Worm (Caenorhabditis elegans) whole organism, young adult: ENCODE measurements around the gene gldi-7.

ENCODE experiments used
- B0019.2 ChIP-seq: fragments of 200-800 bp; sonication (Bioruptor generic); conservative IDR thresholded peaks from 2 replicates; pipeline ENCODE4 v1.3.6; 2022; ENCODE audit warnings: missing genetic modification reagents, missing genetic modification characterization, missing compliant biosample characterization
- F49E8.2 ChIP-seq: sonication (generic microtip); optimal IDR thresholded peaks from 3 replicates; lab custom pipeline; 2017; ENCODE audit warnings: missing genetic modification characterization, mild to moderate bottlenecking, missing compliant biosample characterization, antibody characterized with exemption, moderate library complexity; ENCODE audit not compliant: insufficient read depth
- Y56A3A.18 ChIP-seq: fragments of 200-800 bp; sonication (Bioruptor generic); IDR thresholded peaks from 2 replicates; pipeline ENCODE4 v1.3.6; 2022; ENCODE audit warnings: missing genetic modification reagents, missing genetic modification characterization, missing compliant biosample characterization
- Y95B8A.8 ChIP-seq: fragments of 200-800 bp; sonication (Bioruptor generic); IDR thresholded peaks from 2 replicates; pipeline ENCODE4 v1.3.6; 2022; ENCODE audit warnings: missing genetic modification reagents, missing genetic modification characterization, missing compliant biosample characterization
- aptf-2 ChIP-seq: fragments of 200-800 bp; sonication (Bioruptor generic); conservative IDR thresholded peaks from 2 replicates; pipeline ENCODE4 v1.3.6; 2022; ENCODE audit warnings: missing genetic modification reagents, missing genetic modification characterization, missing compliant biosample characterization
- attf-5 ChIP-seq: fragments of 200-800 bp; sonication (Bioruptor generic); optimal IDR thresholded peaks from 2 replicates; lab custom pipeline; 2018; ENCODE audit warnings: mild to moderate bottlenecking, missing genetic modification characterization, missing compliant biosample characterization
- attf-6 ChIP-seq: fragments of 200-800 bp; sonication (Bioruptor generic); IDR thresholded peaks from 2 replicates; pipeline ENCODE4 v1.3.6; 2022; ENCODE audit warnings: missing genetic modification reagents, missing genetic modification characterization, missing compliant biosample characterization
- bed-2 ChIP-seq: fragments of 200-800 bp; sonication (Bioruptor generic); IDR thresholded peaks from 2 replicates; pipeline ENCODE4 v1.3.6; 2022; ENCODE audit warnings: missing genetic modification reagents, missing genetic modification characterization, missing compliant biosample characterization
- cebp-1 ChIP-seq, 2 experiments: fragments of 200-800 bp in 1 of 2; sonication (Bioruptor generic) in 1 of 2; sonication (generic microtip) in 1 of 2; IDR thresholded peaks in 1 of 2; optimal IDR thresholded peaks in 1 of 2; 2 replicates each; pipeline versions ENCODE4 v1.3.6 to Lab custom; 2017 to 2022; ENCODE audit warnings: missing compliant biosample characterization in 2 of 2, missing genetic modification characterization in 2 of 2, mild to moderate bottlenecking in 1 of 2, missing genetic modification reagents in 1 of 2, moderate library complexity in 1 of 2
- ceh-79 ChIP-seq: sonication (generic microtip); optimal IDR thresholded peaks from 2 replicates; lab custom pipeline; 2017; ENCODE audit warnings: mild to moderate bottlenecking, missing genetic modification characterization, missing compliant biosample characterization
- ceh-91 ChIP-seq: fragments of 200-800 bp; sonication (Bioruptor generic); IDR thresholded peaks from 2 replicates; pipeline ENCODE4 v1.3.6; 2022; ENCODE audit warnings: missing genetic modification reagents, missing genetic modification characterization, missing compliant biosample characterization
- die-1 ChIP-seq: sonication (generic microtip); optimal IDR thresholded peaks from 2 replicates; lab custom pipeline; 2016; ENCODE audit warnings: missing genotype, mild to moderate bottlenecking, missing genetic modification characterization, missing compliant biosample characterization
- egrh-3 ChIP-seq: fragments of 200-800 bp; sonication (Bioruptor generic); IDR thresholded peaks from 2 replicates; pipeline ENCODE4 v1.3.6; 2022; ENCODE audit warnings: missing genetic modification reagents, missing genetic modification characterization, missing compliant biosample characterization
- ets-4 ChIP-seq: fragments of 200-800 bp; sonication (Bioruptor generic); optimal IDR thresholded peaks from 2 replicates; lab custom pipeline; 2018; ENCODE audit warnings: mild to moderate bottlenecking, missing genetic modification characterization, missing compliant biosample characterization
- hrde-1 ChIP-seq: sonication (generic microtip); optimal IDR thresholded peaks from 2 replicates; lab custom pipeline; 2016; ENCODE audit warnings: missing genetic modification characterization, mild to moderate bottlenecking, missing compliant biosample characterization, moderate library complexity, missing genotype, missing genetic modification reagents, borderline replicate concordance
- hsf-1 ChIP-seq: fragments of 200-800 bp; sonication (Bioruptor generic); IDR thresholded peaks from 2 replicates; pipeline ENCODE4 v1.3.6; 2022; ENCODE audit warnings: missing genetic modification reagents, missing genetic modification characterization, missing compliant biosample characterization
- lin-26 ChIP-seq: fragments of 200-800 bp; sonication (Bioruptor generic); IDR thresholded peaks from 2 replicates; pipeline ENCODE4 v1.3.6; 2022; ENCODE audit warnings: missing genetic modification reagents, missing genetic modification characterization, missing compliant biosample characterization
- madf-3 ChIP-seq: fragments of 200-800 bp; sonication (Bioruptor generic); IDR thresholded peaks from 2 replicates; pipeline ENCODE4 v1.3.6; 2022; ENCODE audit warnings: missing genetic modification reagents, missing genetic modification characterization, missing compliant biosample characterization
- madf-8 ChIP-seq: fragments of 200-800 bp; sonication (Bioruptor generic); conservative IDR thresholded peaks from 2 replicates; pipeline ENCODE4 v1.3.6; 2022; ENCODE audit warnings: missing genetic modification reagents, missing genetic modification characterization, missing compliant biosample characterization
- mel-28 ChIP-seq: sonication (generic microtip); optimal IDR thresholded peaks from 2 replicates; lab custom pipeline; 2016; ENCODE audit warnings: borderline replicate concordance, mild to moderate bottlenecking, missing genetic modification characterization, missing compliant biosample characterization
- mxl-1 ChIP-seq: sonication (generic microtip); optimal IDR thresholded peaks from 2 replicates; lab custom pipeline; 2016; ENCODE audit warnings: missing genetic modification characterization, missing compliant biosample characterization
- nhr-27 ChIP-seq: fragments of 200-800 bp; sonication (Bioruptor generic); optimal IDR thresholded peaks from 2 replicates; lab custom pipeline; 2018; ENCODE audit warnings: mild to moderate bottlenecking, missing genetic modification characterization, moderate library complexity, missing compliant biosample characterization
- nhr-80 ChIP-seq: sonication (generic microtip); optimal IDR thresholded peaks from 2 replicates; lab custom pipeline; 2016; ENCODE audit warnings: missing genetic modification characterization, missing compliant biosample characterization
- pbrm-1 ChIP-seq: fragments of 200-800 bp; sonication (Bioruptor generic); IDR thresholded peaks from 2 replicates; pipeline ENCODE4 v1.3.6; 2022; ENCODE audit warnings: missing genetic modification reagents, missing genetic modification characterization, missing compliant biosample characterization
- sptf-2 ChIP-seq: fragments of 200-800 bp; sonication (Bioruptor generic); optimal IDR thresholded peaks from 2 replicates; lab custom pipeline; 2018; ENCODE audit warnings: mild to moderate bottlenecking, missing genetic modification characterization, missing compliant biosample characterization
- ztf-25 ChIP-seq: fragments of 200-800 bp; sonication (Bioruptor generic); IDR thresholded peaks from 2 replicates; pipeline ENCODE4 v1.3.6; 2022; ENCODE audit warnings: missing genetic modification reagents, missing genetic modification characterization, missing compliant biosample characterization

Gene gldi-7

ce11 chrII:8515521-8515920 is 15.5 kb downstream of the gldi-7 start:
- TF ChIP-seq madf-8 (no peak), nhr-80 (tag; lab: Kevin White, UChicago) (peak; percentile 56), hsf-1 (GFP tag; lab: Robert Waterston, UW) (no peak), nhr-27 (tag; lab: Kevin White, UChicago) (no peak), cebp-1 (GFP tag; IDR thresholded peaks at IDR 0.05; lab: Robert Waterston, UW) (no peak), cebp-1 (tag; optimal IDR thresholded peaks at IDR 0.05; lab: Kevin White, UChicago) (peak; percentile 59)

DNA sequence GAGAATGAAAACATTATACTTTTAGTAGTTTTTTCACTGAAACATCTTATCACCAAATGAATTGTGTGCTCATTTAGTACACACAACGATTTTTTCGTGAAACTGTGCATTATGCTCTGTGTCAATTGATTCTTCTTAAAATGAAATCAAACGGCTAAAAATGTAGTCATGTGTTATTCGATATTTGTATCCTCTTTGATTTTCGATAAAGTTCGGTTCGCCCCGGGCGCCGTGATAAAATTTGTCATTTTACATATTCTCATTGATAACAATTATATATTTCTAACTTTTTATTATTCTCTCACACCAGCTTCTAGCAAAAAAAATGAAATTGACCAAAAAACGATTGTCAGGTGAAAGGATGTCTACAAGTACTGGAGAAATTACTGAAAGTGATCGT is 16.3 kb downstream of the gldi-7 start, which contains the start of gene ctg-2:
TSS of gene ctg-2 (plus strand) at position 326 of the 400 bp plus-strand sequence.
- TF ChIP-seq aptf-2 (GFP tag; lab: Robert Waterston, UW): no peak
- TF ChIP-seq ztf-25 (GFP tag; lab: Robert Waterston, UW): no peak
- no peak for TF ChIP-seq pbrm-1
- no peak for TF ChIP-seq attf-5 (GFP tag; lab: Kevin White, UChicago)
- TF ChIP-seq Y95B8A.8 (GFP tag; lab: Robert Waterston, UW): no peak
- no peak for TF ChIP-seq sptf-2 (GFP tag; lab: Kevin White, UChicago)
- TF ChIP-seq nhr-80 (tag; lab: Kevin White, UChicago): peak; percentile 78
- TF ChIP-seq, all 124 proteins: peak for 1

DNA sequence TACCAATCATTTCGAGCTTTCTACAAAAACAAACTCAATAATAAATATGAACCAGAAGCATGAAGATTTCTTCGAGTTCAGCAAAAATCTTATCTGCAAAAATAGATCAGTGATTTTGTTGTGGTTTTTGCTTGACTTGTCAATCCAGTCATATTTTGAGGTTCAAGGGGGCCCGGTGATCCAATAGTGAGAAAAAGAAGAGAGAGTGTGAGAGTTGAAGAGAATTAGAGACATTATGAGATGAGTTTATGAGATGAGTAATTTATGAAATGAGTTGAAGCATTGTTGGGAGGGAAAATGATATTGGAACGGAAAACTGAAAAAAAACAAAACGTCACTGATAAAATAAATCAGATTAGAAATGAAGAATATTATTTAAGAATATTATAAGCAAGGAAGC is 22.1 kb downstream of the gldi-7 start, which contains the start of gene T13H5.1:
TSS of gene T13H5.1 (minus strand) at position 101 of the 400 bp plus-strand sequence.
- TF ChIP-seq nhr-80 (tag; lab: Kevin White, UChicago) (no peak), ets-4 (GFP tag; lab: Kevin White, UChicago) (no peak), mxl-1 (tag; lab: Kevin White, UChicago) (no peak), attf-6 (GFP tag; lab: Robert Waterston, UW) (no peak), egrh-3 (GFP tag; lab: Robert Waterston, UW) (no peak), F49E8.2 (tag; lab: Kevin White, UChicago) (no peak), die-1 (tag; lab: Kevin White, UChicago) (no peak), ceh-91 (GFP tag; lab: Robert Waterston, UW) (no peak), ceh-79 (tag; lab: Kevin White, UChicago) (no peak), cebp-1 (GFP tag; IDR thresholded peaks at IDR 0.05; lab: Robert Waterston, UW) (no peak), cebp-1 (tag; optimal IDR thresholded peaks at IDR 0.05; lab: Kevin White, UChicago) (no peak)

DNA sequence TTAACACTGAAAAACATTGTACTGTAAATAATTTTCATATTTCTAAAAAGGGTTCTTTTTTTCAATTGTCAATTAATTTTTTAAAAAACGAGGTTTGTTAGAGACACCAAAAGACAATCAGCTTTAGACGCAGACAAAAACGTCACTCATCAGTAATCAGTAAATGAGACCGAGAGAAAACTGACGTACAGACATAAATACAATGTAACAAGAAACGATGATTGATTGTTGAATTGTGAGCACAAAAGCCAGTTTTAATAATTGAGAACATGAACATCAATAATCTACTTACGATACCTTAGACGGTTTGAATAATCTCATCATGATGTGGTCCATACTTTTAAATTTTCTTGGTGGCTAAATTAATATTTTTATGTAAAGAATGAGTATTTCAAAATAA is 24.3 kb downstream of the gldi-7 start:
- no peak for TF ChIP-seq madf-3 (GFP tag; lab: Robert Waterston, UW)
- peak; percentile 54 for TF ChIP-seq nhr-80 (tag; lab: Kevin White, UChicago)

DNA sequence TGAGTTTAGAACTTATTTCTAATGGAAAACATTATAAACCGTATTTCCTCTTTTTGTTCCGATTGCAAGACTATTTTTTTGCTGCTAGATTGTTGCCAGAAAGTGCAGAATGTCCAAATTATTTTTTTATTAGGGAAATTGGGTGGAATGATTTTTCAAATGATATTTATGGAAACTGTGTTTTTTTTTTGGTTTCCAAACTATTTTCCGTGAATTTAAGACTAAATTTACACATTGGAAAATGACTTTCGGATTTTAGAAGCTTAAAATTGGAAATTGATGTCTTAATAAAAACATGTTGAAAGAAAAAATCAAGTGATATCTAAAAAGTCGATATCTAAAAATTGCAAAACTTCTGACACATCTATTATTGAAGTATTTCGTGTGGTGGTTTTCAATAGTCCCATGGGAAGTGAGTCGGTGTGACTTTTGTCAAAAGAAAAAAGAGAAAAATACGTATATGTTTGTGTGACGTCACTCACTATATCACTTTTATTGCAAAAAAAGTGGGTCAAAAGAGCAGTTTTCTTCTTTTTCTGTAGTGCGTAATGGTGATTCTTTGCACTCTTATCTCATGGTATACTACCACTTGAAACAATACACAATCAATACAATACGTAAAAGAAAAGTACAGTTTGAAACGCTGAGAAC is 26.8 kb downstream of the gldi-7 start:
- TF ChIP-seq B0019.2 (GFP tag; lab: Robert Waterston, UW) (no peak), Y56A3A.18 (GFP tag; lab: Robert Waterston, UW) (no peak), mel-28 (tag; lab: Kevin White, UChicago) (no peak)

- TF ChIP-seq egrh-3 (GFP tag; lab: Robert Waterston, UW) (no peak), die-1 (tag; lab: Kevin White, UChicago) (no peak), hrde-1 (tag; lab: Kevin White, UChicago) (no peak), cebp-1 (GFP tag; IDR thresholded peaks at IDR 0.05; lab: Robert Waterston, UW) (no peak), cebp-1 (tag; optimal IDR thresholded peaks at IDR 0.05; lab: Kevin White, UChicago) (peak; percentile 11), lin-26 (GFP tag; lab: Robert Waterston, UW) (no peak), bed-2 (GFP tag; lab: Robert Waterston, UW) (0 out of 2 replicates have a peak, but pooled peaks have one; percentile 7)
Measured at ce11 chrII:8499021-8499420, 32.0 kb downstream of the gldi-7 start.
